Fruit fly (Drosophila melanogaster): ENCODE measurements around the gene Zasp67.
A peak's percentile ranks its signal among the peaks of the same experiment; 100 is the strongest.

The Zasp67 gene

DNA sequence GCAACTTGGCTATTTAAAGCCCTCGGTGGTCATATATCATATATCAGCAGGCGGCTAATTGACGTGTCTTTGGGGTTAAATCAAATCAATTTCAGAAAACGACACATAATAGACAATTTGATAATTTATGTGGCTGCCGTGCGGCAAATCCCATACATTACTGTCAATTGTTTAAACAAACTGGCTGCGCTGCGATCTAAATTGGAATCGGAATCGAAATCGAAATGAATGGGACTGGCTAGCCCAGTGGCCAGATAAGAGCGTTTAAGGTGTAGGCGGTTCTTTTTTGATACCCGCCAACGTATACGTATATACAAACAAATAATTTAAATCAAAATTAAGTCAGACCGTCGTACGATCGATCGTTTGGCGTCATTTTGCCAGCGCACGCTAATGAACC, 29.1 kb downstream of the Zasp67 start (continued):
- no peak for TF ChIP-seq zf30C (GFP tag; optimal IDR thresholded peaks at IDR 0.05)
- no peak for TF ChIP-seq dpn (GFP tag; optimal IDR thresholded peaks at IDR 0.05)
- TF ChIP-seq dati (GFP tag; IDR thresholded peaks at IDR 0.05), result no peak
- no peak for TF ChIP-seq tin (GFP tag; optimal IDR thresholded peaks at IDR 0.05)
- TF ChIP-seq CG6175 (GFP tag; IDR thresholded peaks at IDR 0.05), result no peak
- peak; percentile 77 for TF ChIP-seq cwo (GFP tag; optimal IDR thresholded peaks at IDR 0.05)
- TF ChIP-seq CG14014 (GFP tag; IDR thresholded peaks at IDR 0.05), result no peak
- no peak for TF ChIP-seq Mrtf (GFP tag; IDR thresholded peaks at IDR 0.05)
- TF ChIP-seq CG15269 (tag; optimal IDR thresholded peaks at IDR 0.05), result peak; percentile 1
- TF ChIP-seq CG8359 (GFP tag; optimal IDR thresholded peaks at IDR 0.05; ENCODE audit: borderline replicate concordance), result no peak
- TF ChIP-seq mirr (GFP tag; optimal IDR thresholded peaks at IDR 0.05), result peak; percentile 53
- TF ChIP-seq CG1024 (GFP tag; IDR thresholded peaks at IDR 0.05), result no peak
- no peak for TF ChIP-seq CG9437 (GFP tag; optimal IDR thresholded peaks at IDR 0.05)
- TF ChIP-seq pum (GFP tag; optimal IDR thresholded peaks at IDR 0.05), result no peak
- no peak for TF ChIP-seq dmrt99B (tag; optimal IDR thresholded peaks at IDR 0.05)
- TF ChIP-seq Ada2b (GFP tag; IDR thresholded peaks at IDR 0.05), result no peak
- TF ChIP-seq HLH4C (GFP tag; IDR thresholded peaks at IDR 0.05; ENCODE audit: partially characterized antibody), result no peak
- no peak for TF ChIP-seq sob (GFP tag; IDR thresholded peaks at IDR 0.05)
- no peak for TF ChIP-seq yki (optimal IDR thresholded peaks at IDR 0.05)
- TF ChIP-seq CG17186 (GFP tag; optimal IDR thresholded peaks at IDR 0.05), result no peak
- no peak for TF ChIP-seq CG3726 (GFP tag; IDR thresholded peaks at IDR 0.05)
- TF ChIP-seq Hmr (GFP tag; optimal IDR thresholded peaks at IDR 0.05), result no peak
- no peak for TF ChIP-seq bcd (GFP tag; optimal IDR thresholded peaks at IDR 0.05)
- TF ChIP-seq Gug (GFP tag; IDR thresholded peaks at IDR 0.05), result no peak
- TF ChIP-seq mld (GFP tag; IDR thresholded peaks at IDR 0.05; ENCODE audit: partially characterized antibody), result no peak
- peak in 1 of 2 experiments; percentile 46 for TF ChIP-seq Pdp1 (GFP tag; optimal IDR thresholded peaks at IDR 0.05)
- no peak for TF ChIP-seq HLH3B (GFP tag; IDR thresholded peaks at IDR 0.05)
- no peak for TF ChIP-seq wek (GFP tag; optimal IDR thresholded peaks at IDR 0.05)
- TF ChIP-seq Sox100B (GFP tag; optimal IDR thresholded peaks at IDR 0.05), result no peak

- TF ChIP-seq slbo (GFP tag; IDR thresholded peaks at IDR 0.05) (no peak), CG6765 (GFP tag; optimal IDR thresholded peaks at IDR 0.05) (peak; percentile 0), sd (tag; optimal IDR thresholded peaks at IDR 0.05) (peak; percentile 25), gro (GFP tag; optimal IDR thresholded peaks at IDR 0.05) (no peak), CTCF (GFP tag; optimal IDR thresholded peaks at IDR 0.05) (no peak), CG3995 (GFP tag; optimal IDR thresholded peaks at IDR 0.05) (no peak), CG9437 (GFP tag; optimal IDR thresholded peaks at IDR 0.05) (no peak), wek (GFP tag; optimal IDR thresholded peaks at IDR 0.05) (no peak), insv (GFP tag; optimal IDR thresholded peaks at IDR 0.05) (no peak), gfzf (GFP tag; optimal IDR thresholded peaks at IDR 0.05) (no peak), CG2678 (tag; optimal IDR thresholded peaks at IDR 0.05) (peak; percentile 22), sug (tag; optimal IDR thresholded peaks at IDR 0.05) (peak; percentile 38), CG17568 (GFP tag; optimal IDR thresholded peaks at IDR 0.05) (peak; percentile 17), exex (tag; optimal IDR thresholded peaks at IDR 0.05) (peak; percentile 94), CG6854 (GFP tag; optimal IDR thresholded peaks at IDR 0.05) (peak; percentile 27), Jarid2 (GFP tag; optimal IDR thresholded peaks at IDR 0.05) (no peak), B-H2 (GFP tag; optimal IDR thresholded peaks at IDR 0.05) (peak; percentile 5), CG12071 (GFP tag; optimal IDR thresholded peaks at IDR 0.05) (peak; percentile 15), unpg (GFP tag; optimal IDR thresholded peaks at IDR 0.05) (peak; percentile 0), lola (GFP tag; optimal IDR thresholded peaks at IDR 0.05) (no peak), CG16863 (GFP tag; optimal IDR thresholded peaks at IDR 0.05) (no peak), gsb (GFP tag; IDR thresholded peaks at IDR 0.05) (no peak), PHDP (tag; optimal IDR thresholded peaks at IDR 0.05) (peak; percentile 33), tna (GFP tag; IDR thresholded peaks at IDR 0.05; ENCODE audit: partially characterized antibody) (no peak)
Observed at dm6 chr3L:9767636-9768358, 29.7 kb downstream of the Zasp67 start.

All from whole organism, embryonic.